Fruit fly (Drosophila melanogaster) whole organism, pupa: Measurements from ENCODE around the gene CG6966.

ENCODE experiments used
- CG10348 ChIP-seq: fragments of 200-800 bp; sonication (Bioruptor generic); IDR thresholded peaks from 2 replicates; pipeline ENCODE4 v1.3.6; 2022; ENCODE audit warnings: missing biosample characterization, missing genetic modification characterization
- CG12605 ChIP-seq: fragments of 200-800 bp; sonication (Bioruptor generic); IDR thresholded peaks from 2 replicates; pipeline ENCODE4 v1.3.6; 2022; ENCODE audit warnings: missing biosample characterization, missing genetic modification characterization
- CG13204 ChIP-seq: fragments of 200-800 bp; sonication (Bioruptor generic); optimal IDR thresholded peaks from 2 replicates; lab custom pipeline; 2018; ENCODE audit warnings: missing biosample characterization, mild to moderate bottlenecking, missing genetic modification characterization, moderate library complexity
- CG14655 ChIP-seq: fragments of 200-800 bp; sonication (Bioruptor generic); optimal IDR thresholded peaks from 3 replicates; lab custom pipeline; 2017; ENCODE audit warnings: mild to moderate bottlenecking, missing biosample characterization, missing genetic modification reagents, missing genetic modification characterization
- CG15710 ChIP-seq: fragments of 200-800 bp; sonication (Bioruptor generic); optimal IDR thresholded peaks from 2 replicates; lab custom pipeline; 2018; ENCODE audit warnings: missing biosample characterization, mild to moderate bottlenecking, missing genetic modification characterization, moderate library complexity
- CG17806 ChIP-seq: fragments of 200-800 bp; sonication (Bioruptor generic); optimal IDR thresholded peaks from 2 replicates; lab custom pipeline; 2018; ENCODE audit warnings: missing biosample characterization, mild to moderate bottlenecking, missing genetic modification characterization, moderate library complexity
- CG32121 ChIP-seq: fragments of 200-800 bp; sonication (Bioruptor generic); IDR thresholded peaks from 2 replicates; pipeline ENCODE4 v1.3.6; 2022; ENCODE audit warnings: missing biosample characterization, missing genetic modification characterization
- CG34367 ChIP-seq: fragments of 200-800 bp; sonication (Bioruptor generic); optimal IDR thresholded peaks from 2 replicates; lab custom pipeline; 2018; ENCODE audit warnings: missing biosample characterization, mild to moderate bottlenecking, missing genetic modification characterization
- CG4496 ChIP-seq: fragments of 200-800 bp; sonication (Bioruptor generic); IDR thresholded peaks from 3 replicates; pipeline ENCODE4 v1.3.6; 2022; ENCODE audit warnings: missing biosample characterization, missing genetic modification characterization
- CG8159 ChIP-seq: fragments of 200-800 bp; sonication (Bioruptor generic); optimal IDR thresholded peaks from 3 replicates; lab custom pipeline; 2018; ENCODE audit warnings: missing biosample characterization, mild to moderate bottlenecking, missing genetic modification characterization, moderate library complexity
- CG8301 ChIP-seq: fragments of 200-800 bp; sonication (Bioruptor generic); optimal IDR thresholded peaks from 2 replicates; lab custom pipeline; 2018; ENCODE audit warnings: missing biosample characterization, mild to moderate bottlenecking, missing genetic modification characterization
- CG9948 ChIP-seq: fragments of 200-800 bp; sonication (Bioruptor generic); optimal IDR thresholded peaks from 2 replicates; lab custom pipeline; 2018; ENCODE audit warnings: missing biosample characterization, mild to moderate bottlenecking, missing genetic modification characterization, moderate library complexity
- D1 ChIP-seq: fragments of 200-800 bp; sonication (Bioruptor generic); optimal IDR thresholded peaks from 2 replicates; lab custom pipeline; 2018; ENCODE audit warnings: missing biosample characterization, mild to moderate bottlenecking, missing genetic modification characterization, moderate library complexity
- EcR ChIP-seq: fragments of 200-800 bp; sonication (Bioruptor generic); optimal IDR thresholded peaks from 3 replicates; lab custom pipeline; 2019; ENCODE audit warnings: missing biosample characterization, missing genetic modification characterization, mild to moderate bottlenecking, moderate library complexity, missing genetic modification reagents
- Ets98B ChIP-seq: fragments of 200-800 bp; sonication (Bioruptor generic); IDR thresholded peaks from 2 replicates; pipeline ENCODE4 v1.3.6; 2022; ENCODE audit warnings: missing biosample characterization, missing genetic modification characterization
- Pif1A ChIP-seq: fragments of 200-800 bp; sonication (Bioruptor generic); optimal IDR thresholded peaks from 3 replicates; lab custom pipeline; 2016; ENCODE audit warnings: missing biosample characterization, missing genetic modification characterization
- Pif1B ChIP-seq: fragments of 200-800 bp; sonication (Bioruptor generic); optimal IDR thresholded peaks from 3 replicates; lab custom pipeline; 2016; ENCODE audit warnings: missing biosample characterization, missing genetic modification characterization
- Snoo ChIP-seq: fragments of 200-800 bp; sonication (Bioruptor generic); optimal IDR thresholded peaks from 3 replicates; lab custom pipeline; 2017; ENCODE audit warnings: missing biosample characterization, mild to moderate bottlenecking, missing genetic modification characterization, inconsistent platforms
- fd96Ca ChIP-seq: fragments of 200-800 bp; sonication (Bioruptor generic); IDR thresholded peaks from 3 replicates; pipeline ENCODE4 v1.3.6; 2022; ENCODE audit warnings: missing biosample characterization, missing genetic modification characterization
- gl ChIP-seq: fragments of 200-800 bp; sonication (Bioruptor generic); optimal IDR thresholded peaks from 2 replicates; lab custom pipeline; 2018; ENCODE audit warnings: missing biosample characterization, mild to moderate bottlenecking, missing genetic modification characterization
- rn ChIP-seq: fragments of 200-800 bp; sonication (Bioruptor generic); IDR thresholded peaks from 2 replicates; pipeline ENCODE4 v1.3.6; 2022; ENCODE audit warnings: missing biosample characterization, missing genetic modification characterization

CG6966 gene

DNA sequence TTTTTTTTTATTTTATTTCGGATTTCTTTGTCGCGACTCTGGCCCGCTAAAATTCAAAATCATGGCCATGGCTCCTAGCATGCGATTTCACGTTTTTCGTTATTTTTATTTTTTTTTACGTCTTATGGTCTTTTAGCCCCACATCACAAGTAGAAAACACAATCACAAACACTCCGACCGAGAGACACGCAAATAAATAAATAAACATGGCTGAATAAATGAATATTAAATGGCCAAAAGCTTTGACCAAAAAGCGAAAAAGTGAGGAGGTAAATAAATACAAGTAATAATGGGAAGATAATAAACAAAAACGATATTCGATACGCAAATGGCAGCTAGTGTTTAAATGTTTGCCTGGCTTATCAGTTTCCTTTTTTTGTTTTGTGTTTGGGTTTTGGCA is 32.6 kb upstream of the CG6966 start:
- TF ChIP-seq CG8301 (tag; lab: Kevin White, UChicago), result no peak
- no peak for TF ChIP-seq D1 (tag; lab: Kevin White, UChicago)
- TF ChIP-seq CG8159 (tag; lab: Kevin White, UChicago), result no peak
- TF ChIP-seq CG10348 (GFP tag; lab: Robert Waterston, UW), result no peak
- TF ChIP-seq CG9948 (tag; lab: Kevin White, UChicago), result no peak
- TF ChIP-seq CG4496 (GFP tag; lab: Robert Waterston, UW), result no peak
- no peak for TF ChIP-seq Snoo (tag; lab: Kevin White, UChicago)
- no peak for TF ChIP-seq EcR (GFP tag; lab: Kevin White, UChicago)
- no peak for TF ChIP-seq CG14655 (GFP tag; lab: Kevin White, UChicago)
- TF ChIP-seq CG12605, result no peak
- no peak for TF ChIP-seq CG13204
- no peak for TF ChIP-seq gl (tag; lab: Kevin White, UChicago)
- TF ChIP-seq CG34367 (tag; lab: Kevin White, UChicago), result no peak
- no peak for TF ChIP-seq CG15710

DNA sequence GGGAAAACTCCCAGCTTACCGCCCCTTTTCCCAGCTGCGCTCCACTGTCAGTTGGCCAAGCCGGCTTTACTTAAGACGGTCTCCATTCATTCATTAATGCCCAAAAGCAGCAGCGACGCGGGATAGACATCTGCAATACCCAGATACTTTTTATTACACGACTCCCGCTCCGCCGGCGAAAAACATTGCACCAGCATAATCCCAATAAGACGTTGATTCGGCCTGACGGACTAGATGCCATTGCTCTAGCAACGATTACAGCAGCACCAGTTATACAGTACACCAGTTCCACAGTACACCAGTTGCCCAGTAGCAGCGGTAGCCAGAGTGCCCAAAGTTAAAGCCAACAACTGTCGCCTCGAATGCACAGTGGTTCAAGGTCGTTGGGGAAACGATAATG is 30.4 kb upstream of the CG6966 start:
- TF ChIP-seq D1 (tag; lab: Kevin White, UChicago) (no peak), CG15710 (no peak), EcR (GFP tag; lab: Kevin White, UChicago) (no peak), CG14655 (GFP tag; lab: Kevin White, UChicago) (no peak), rn (GFP tag; lab: Robert Waterston, UW) (no peak), CG12605 (no peak), CG10348 (GFP tag; lab: Robert Waterston, UW) (no peak), CG4496 (GFP tag; lab: Robert Waterston, UW) (no peak), fd96Ca (no peak), CG8301 (tag; lab: Kevin White, UChicago) (no peak), Pif1B (no peak), Pif1A (GFP tag; lab: Kevin White, UChicago) (no peak), Ets98B (no peak), CG17806 (tag; lab: Kevin White, UChicago) (no peak), gl (tag; lab: Kevin White, UChicago) (no peak), Snoo (tag; lab: Kevin White, UChicago) (no peak), CG32121 (no peak), CG13204 (no peak), CG9948 (tag; lab: Kevin White, UChicago) (no peak)

DNA sequence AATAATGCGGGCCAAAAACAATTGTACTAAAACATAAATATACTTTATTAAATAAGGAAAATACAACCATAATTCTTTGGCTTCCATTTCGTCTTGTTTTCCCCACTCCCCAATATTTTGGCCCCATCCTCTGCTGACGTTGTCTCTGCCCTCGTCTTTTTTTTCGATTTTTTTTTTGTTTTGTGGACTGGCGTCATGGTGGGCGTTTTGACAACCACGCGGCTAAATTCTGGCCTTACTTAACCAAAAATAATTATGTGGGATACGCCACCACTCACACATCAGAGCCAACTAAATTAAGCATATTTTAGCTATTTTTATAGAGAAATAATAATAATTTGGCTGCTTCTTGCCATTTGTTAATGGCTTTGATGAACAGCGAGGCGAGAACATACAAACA is 29.1 kb upstream of the CG6966 start:
- TF ChIP-seq Ets98B, result no peak
- TF ChIP-seq CG17806 (tag; lab: Kevin White, UChicago), result no peak
- no peak for TF ChIP-seq CG32121

DNA sequence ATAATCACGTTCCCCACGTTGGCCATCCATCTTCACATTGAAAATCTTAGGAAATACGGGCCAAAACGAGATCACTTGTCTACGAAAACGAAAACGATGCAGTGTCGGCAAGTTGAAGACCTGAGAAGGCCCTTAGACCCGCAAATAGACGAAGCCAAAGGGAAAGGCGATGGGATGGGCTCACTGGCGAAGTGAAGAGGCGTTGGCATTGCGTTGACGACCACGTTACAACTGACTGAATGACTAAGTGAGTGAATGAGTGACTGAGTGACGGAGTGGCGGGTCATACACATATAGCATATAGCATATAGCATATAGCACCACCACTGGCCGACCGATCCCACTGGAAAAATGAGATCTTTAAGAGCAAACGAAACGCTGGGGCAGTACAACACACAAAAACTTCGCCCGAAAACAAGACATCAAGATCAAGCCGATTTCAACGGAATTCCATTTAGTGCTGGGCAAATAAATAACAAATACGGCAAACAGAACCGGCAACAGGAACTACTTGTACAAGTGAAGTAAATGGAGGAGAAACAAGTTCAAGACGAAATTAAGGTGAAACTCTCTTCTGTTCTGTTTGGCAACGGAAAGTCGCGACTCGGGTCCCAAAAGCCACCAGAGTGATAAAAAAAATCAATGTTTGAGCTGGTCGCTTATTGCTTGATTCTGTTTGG is 27.7 kb upstream of the CG6966 start:
- TF ChIP-seq CG14655 (GFP tag; lab: Kevin White, UChicago) (no peak), Snoo (tag; lab: Kevin White, UChicago) (no peak), CG8301 (tag; lab: Kevin White, UChicago) (no peak), EcR (GFP tag; lab: Kevin White, UChicago) (no peak), Ets98B (no peak), CG4496 (GFP tag; lab: Robert Waterston, UW) (no peak)
- TF ChIP-seq, all 21 proteins: peak for 0

DNA sequence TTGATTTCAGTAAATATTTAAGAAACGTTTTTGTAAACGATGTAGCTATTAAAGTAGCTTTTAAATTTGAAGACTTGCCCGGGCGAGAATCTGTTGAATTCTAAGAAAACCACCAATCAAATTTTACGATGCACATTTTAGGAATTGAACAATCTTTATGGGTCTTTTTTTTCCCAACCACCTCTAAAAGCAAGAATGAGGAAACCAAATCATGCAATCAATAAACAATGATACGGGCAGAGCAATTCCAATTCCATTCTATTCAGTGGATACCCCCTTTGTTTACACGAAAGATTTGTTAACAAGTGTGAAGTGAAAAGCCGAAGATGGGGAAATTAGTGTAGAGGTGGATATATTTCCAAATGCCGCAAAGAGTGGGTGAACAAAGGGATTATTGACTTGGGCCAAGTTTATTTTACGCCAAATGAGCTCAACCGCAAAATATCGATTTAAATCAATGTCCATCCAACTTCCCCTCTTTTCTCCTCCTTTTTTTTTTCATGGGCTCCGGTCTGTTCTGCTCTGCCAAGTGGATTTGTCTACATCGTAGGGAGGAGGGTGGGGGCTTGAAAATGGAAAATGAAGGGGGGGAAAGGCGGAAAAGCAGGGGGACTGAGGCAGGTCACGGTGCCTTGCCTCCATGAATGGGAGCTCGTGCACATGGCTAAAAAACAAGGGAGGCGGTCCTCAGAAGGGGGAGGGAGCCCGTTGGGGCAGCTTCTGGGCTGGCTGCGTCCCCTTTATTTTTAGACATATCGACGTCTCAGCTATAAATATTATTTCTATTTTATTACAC is 26.4 kb upstream of the CG6966 start:
- TF ChIP-seq CG9948 (tag; lab: Kevin White, UChicago) (no peak), CG14655 (GFP tag; lab: Kevin White, UChicago) (no peak), Ets98B (no peak), rn (GFP tag; lab: Robert Waterston, UW) (no peak), CG34367 (tag; lab: Kevin White, UChicago) (no peak), fd96Ca (no peak), gl (tag; lab: Kevin White, UChicago) (no peak), Pif1B (no peak), CG17806 (tag; lab: Kevin White, UChicago) (no peak), Snoo (tag; lab: Kevin White, UChicago) (no peak), CG10348 (GFP tag; lab: Robert Waterston, UW) (no peak), CG4496 (GFP tag; lab: Robert Waterston, UW) (no peak), CG32121 (no peak), CG13204 (no peak), Pif1A (GFP tag; lab: Kevin White, UChicago) (no peak), CG8159 (tag; lab: Kevin White, UChicago) (no peak), CG8301 (tag; lab: Kevin White, UChicago) (no peak), EcR (GFP tag; lab: Kevin White, UChicago) (no peak)

DNA sequence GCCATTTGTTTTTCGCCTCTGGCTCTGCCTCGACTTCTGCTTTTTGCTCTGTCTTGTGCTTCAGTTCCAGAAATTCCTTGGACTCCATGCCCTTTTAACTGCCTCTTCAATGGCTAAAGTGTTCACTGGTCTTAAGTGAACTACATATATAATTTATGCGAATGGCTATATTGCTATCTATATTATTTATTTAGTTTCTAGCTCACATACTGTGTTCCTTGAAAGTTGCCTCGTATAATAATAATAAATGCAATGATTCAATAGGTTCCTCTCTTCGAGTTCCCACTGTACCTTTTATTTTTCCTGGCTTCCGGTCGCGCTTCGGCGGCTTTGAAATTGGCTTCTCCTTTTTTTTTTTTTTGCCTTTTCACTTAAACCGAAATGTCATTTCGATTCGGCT is 24.3 kb upstream of the CG6966 start:
- TF ChIP-seq Ets98B (no peak), Pif1B (no peak), CG10348 (GFP tag; lab: Robert Waterston, UW) (no peak), CG8301 (tag; lab: Kevin White, UChicago) (no peak), EcR (GFP tag; lab: Kevin White, UChicago) (no peak), CG4496 (GFP tag; lab: Robert Waterston, UW) (no peak), CG12605 (no peak), gl (tag; lab: Kevin White, UChicago) (no peak), CG17806 (tag; lab: Kevin White, UChicago) (no peak), Pif1A (GFP tag; lab: Kevin White, UChicago) (no peak), CG13204 (no peak), CG8159 (tag; lab: Kevin White, UChicago) (no peak), rn (GFP tag; lab: Robert Waterston, UW) (no peak), CG14655 (GFP tag; lab: Kevin White, UChicago) (no peak), CG32121 (no peak)
- TF ChIP-seq, all 21 proteins: peak for 0
